Fruit fly (Drosophila melanogaster): ENCODE data around the gene CG31643.

Gene CG31643

DNA sequence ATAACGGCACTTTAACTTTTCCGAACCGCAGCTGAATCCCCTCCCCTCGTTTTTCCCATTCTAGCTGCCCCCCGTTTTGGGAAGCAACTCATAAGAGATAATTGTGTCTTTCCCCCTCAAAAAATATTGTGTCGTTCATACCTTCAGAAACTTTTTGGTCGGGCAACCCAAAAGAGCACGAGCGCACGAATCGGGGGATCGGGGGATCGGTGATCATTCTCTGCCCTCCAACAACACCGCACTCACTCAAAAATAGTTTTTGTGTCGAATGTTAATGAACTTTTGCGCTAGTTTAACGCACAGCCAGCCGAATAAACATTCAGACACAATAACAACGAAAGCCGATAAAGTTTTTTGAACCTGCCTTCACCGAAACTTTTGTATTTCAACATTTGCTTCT lies 52.4 kb downstream of the CG31643 start:
- TF ChIP-seq CG8159 (tag; optimal IDR thresholded peaks at IDR 0.05), result no peak
- no peak for TF ChIP-seq CG17806 (tag; optimal IDR thresholded peaks at IDR 0.05)
- no peak for TF ChIP-seq CG13204 (GFP tag; optimal IDR thresholded peaks at IDR 0.05)
- no peak for TF ChIP-seq rn (GFP tag; IDR thresholded peaks at IDR 0.05)
- no peak for TF ChIP-seq fd96Ca (GFP tag; IDR thresholded peaks at IDR 0.05)
- no peak for TF ChIP-seq Pif1B (GFP tag; optimal IDR thresholded peaks at IDR 0.05)
- TF ChIP-seq CG34367 (tag; optimal IDR thresholded peaks at IDR 0.05), result no peak
- no peak for TF ChIP-seq CG12605 (GFP tag; IDR thresholded peaks at IDR 0.05)
- no peak for TF ChIP-seq D1 (tag; optimal IDR thresholded peaks at IDR 0.05)
